Fruit fly (Drosophila melanogaster) whole organism, wandering third instar larva: ENCODE measurements around the gene del.

Experiments used
- psq ChIP-seq: fragments of 200-800 bp; sonication (Bioruptor generic); optimal IDR thresholded peaks from 3 replicates; lab custom pipeline; 2017; ENCODE audit warnings: missing biosample characterization, mild to moderate bottlenecking, missing genetic modification characterization, moderate library complexity
- usp ChIP-seq: fragments of >200 bp; optimal IDR thresholded peaks from 2 replicates; lab custom pipeline; 2017; ENCODE audit warnings: missing biosample characterization, missing genetic modification characterization

dm6 chr2L:21104326-21104725 lies 44.0 kb downstream of the del start, which contains the start of the genes CG46307 and Nhe2:
- TF ChIP-seq psq (GFP tag; lab: Kevin White, UChicago) (no peak), usp (GFP tag; lab: Kevin White, UChicago) (no peak)
